Fruit fly (Drosophila melanogaster): ENCODE measurements around the gene Itpr.

DNA sequence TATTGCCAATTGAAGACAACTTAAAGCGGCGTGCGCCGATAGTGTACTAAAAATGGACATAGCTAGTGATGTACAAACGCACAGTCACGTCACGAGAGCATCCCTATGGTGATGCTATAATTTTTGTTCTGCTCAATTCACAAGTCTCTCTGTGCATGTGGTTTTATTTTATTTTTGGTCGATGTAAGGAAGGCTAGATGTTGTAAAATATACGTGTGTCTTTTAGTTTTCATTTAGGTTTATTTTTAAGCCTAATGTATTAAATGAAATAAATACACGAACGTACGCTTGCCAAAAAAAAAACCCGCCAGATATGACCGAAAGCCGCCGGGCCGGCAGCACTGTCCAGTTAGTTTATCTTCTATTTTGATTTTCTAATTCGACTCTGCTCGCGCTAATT, 42.4 kb upstream of the Itpr start, which contains the start of the genes CG45100, HDAC3 and Hcs:
- TF ChIP-seq ERR (GFP tag; optimal IDR thresholded peaks at IDR 0.05) (peak; percentile 11), CrebB (tag; optimal IDR thresholded peaks at IDR 0.05) (no peak), trh (GFP tag; optimal IDR thresholded peaks at IDR 0.05) (no peak), CG43689 (GFP tag; IDR thresholded peaks at IDR 0.05) (no peak), Sin3A (optimal IDR thresholded peaks at IDR 0.05) (peak; percentile 89), h (optimal IDR thresholded peaks at IDR 0.05) (no peak), Rx (GFP tag; IDR thresholded peaks at IDR 0.05) (no peak), CG34376 (GFP tag; optimal IDR thresholded peaks at IDR 0.05) (peak; percentile 59), her (GFP tag; optimal IDR thresholded peaks at IDR 0.05) (no peak), MESR4 (GFP tag; optimal IDR thresholded peaks at IDR 0.05) (no peak), eve (GFP tag; optimal IDR thresholded peaks at IDR 0.05) (peak in 1 of 2 experiments; percentile 1)
